Worm (Caenorhabditis elegans) whole organism, L4 larva: Measurements from ENCODE around the gene srlf-1.

Experiments used
- ZK546.5 ChIP-seq, 2 experiments: sonication (generic microtip); optimal IDR thresholded peaks; 2 replicates each; lab custom pipeline; 2017; ENCODE audit warnings: missing biosample characterization in 2 of 2, missing genetic modification characterization in 2 of 2
- ceh-20 ChIP-seq: fragments of 200-800 bp; sonication (Bioruptor generic); IDR thresholded peaks from 2 replicates; pipeline ENCODE4 v1.3.6; 2022; ENCODE audit warnings: missing genetic modification reagents, missing genetic modification characterization, missing compliant biosample characterization
- dpl-1 ChIP-seq: fragments of 150-350 bp; optimal IDR thresholded peaks from 2 replicates; lab custom pipeline; 2014; ENCODE audit warnings: missing biosample characterization, missing genetic modification reagents, missing genetic modification characterization
- egl-27 ChIP-seq: sonication (generic microtip); optimal IDR thresholded peaks from 3 replicates; lab custom pipeline; 2017; ENCODE audit warnings: missing biosample characterization, missing genetic modification reagents, missing genetic modification characterization
- lin-38 ChIP-seq: fragments of 200-800 bp; sonication (Bioruptor generic); IDR thresholded peaks from 2 replicates; pipeline ENCODE4 v1.3.6; 2022; ENCODE audit warnings: missing genetic modification reagents, missing genetic modification characterization, missing compliant biosample characterization
- nhr-10 ChIP-seq: fragments of 150-350 bp; optimal IDR thresholded peaks from 2 replicates; lab custom pipeline; 2014; ENCODE audit warnings: missing biosample characterization, missing genetic modification characterization
- nhr-102 ChIP-seq: sonication (generic microtip); optimal IDR thresholded peaks from 2 replicates; lab custom pipeline; 2016; ENCODE audit warnings: mild to moderate bottlenecking, missing genetic modification characterization, moderate library complexity, missing compliant biosample characterization
- nhr-111 ChIP-seq: fragments of 200-800 bp; sonication (Bioruptor generic); optimal IDR thresholded peaks from 2 replicates; lab custom pipeline; 2018; ENCODE audit warnings: mild to moderate bottlenecking, missing genetic modification characterization, missing compliant biosample characterization
- nhr-237 ChIP-seq: sonication (generic microtip); optimal IDR thresholded peaks from 2 replicates; lab custom pipeline; 2017; ENCODE audit warnings: missing biosample characterization, missing genetic modification characterization
- nhr-25 ChIP-seq: sonication (generic microtip); optimal IDR thresholded peaks from 2 replicates; lab custom pipeline; 2017; ENCODE audit warnings: missing genetic modification characterization, mild to moderate bottlenecking, missing compliant biosample characterization, antibody characterized with exemption, moderate library complexity, borderline replicate concordance; ENCODE audit not compliant: insufficient read depth
- nhr-76 ChIP-seq: fragments of 150-350 bp; optimal IDR thresholded peaks from 2 replicates; lab custom pipeline; 2014; ENCODE audit warnings: missing biosample characterization, missing genetic modification characterization
- pqm-1 ChIP-seq: sonication (generic microtip); optimal IDR thresholded peaks from 2 replicates; lab custom pipeline; 2017; ENCODE audit warnings: missing biosample characterization, missing genetic modification characterization
- zfp-3 ChIP-seq: fragments of 200-800 bp; sonication (Bioruptor generic); conservative IDR thresholded peaks from 2 replicates; pipeline ENCODE4 v1.3.6; 2022; ENCODE audit warnings: missing genetic modification reagents, missing genetic modification characterization, missing compliant biosample characterization

ce11 chrII:7825107-7825506, 34.7 kb downstream of the srlf-1 start, which contains the start of gene srw-62:
- TF ChIP-seq nhr-76 (tag; lab: Kevin White, UChicago): no peak
- no peak for TF ChIP-seq dpl-1 (GFP tag; lab: Kevin White, UChicago)
- no peak for TF ChIP-seq pqm-1 (tag; lab: Kevin White, UChicago)
- TF ChIP-seq nhr-237 (tag; lab: Kevin White, UChicago): no peak
- TF ChIP-seq nhr-111 (GFP tag; lab: Kevin White, UChicago): no peak
- no peak for TF ChIP-seq nhr-25
- TF ChIP-seq nhr-102: no peak
- TF ChIP-seq egl-27 (tag; lab: Kevin White, UChicago): no peak
- TF ChIP-seq lin-38 (GFP tag; lab: Robert Waterston, UW): no peak
- no peak for TF ChIP-seq nhr-10 (tag; lab: Kevin White, UChicago)
- no peak for TF ChIP-seq ceh-20
- no peak for TF ChIP-seq ZK546.5 (tag; optimal IDR thresholded peaks at IDR 0.05; lab: Kevin White, UChicago)
- TF ChIP-seq zfp-3 (GFP tag; lab: Robert Waterston, UW): no peak
